Fruit fly (Drosophila melanogaster): Measurements from ENCODE around the gene ds.

DNA sequence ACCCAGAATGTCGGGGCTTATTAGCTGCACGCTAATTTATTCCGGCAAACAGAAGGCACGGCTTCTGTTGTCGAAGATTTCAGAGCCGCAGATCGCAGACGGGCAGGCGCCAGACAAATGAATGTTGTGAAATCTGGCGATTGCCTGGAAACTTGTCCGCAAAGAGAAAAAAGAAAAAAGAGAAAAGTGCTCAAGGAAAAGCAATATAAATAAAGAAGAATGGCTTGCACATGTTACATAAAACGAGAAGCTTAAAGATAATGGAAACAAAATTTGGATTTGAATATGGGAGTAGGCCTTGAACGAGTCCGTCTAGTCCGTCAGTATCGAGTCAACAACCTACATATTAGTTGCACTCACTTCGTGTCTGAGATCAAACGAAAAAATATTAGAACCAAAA lies 13.3 kb upstream of the ds start, which contains the start of gene Hsp60B:
- TF ChIP-seq lz (GFP tag; optimal IDR thresholded peaks at IDR 0.05): no peak
- TF ChIP-seq Met (GFP tag; optimal IDR thresholded peaks at IDR 0.05): no peak
- no peak for TF ChIP-seq pdm3 (GFP tag; optimal IDR thresholded peaks at IDR 0.05)
- TF ChIP-seq Eip78C (GFP tag): no peak
- TF ChIP-seq CG3919 (GFP tag; optimal IDR thresholded peaks at IDR 0.05): no peak
- TF ChIP-seq CG11902 (GFP tag; optimal IDR thresholded peaks at IDR 0.05): no peak
- no peak for TF ChIP-seq Sox102F (GFP tag; optimal IDR thresholded peaks at IDR 0.05)
- no peak for TF ChIP-seq eg (GFP tag; IDR thresholded peaks at IDR 0.05)
- TF ChIP-seq Lpt (GFP tag; optimal IDR thresholded peaks at IDR 0.05): no peak
- no peak for TF ChIP-seq CG9139 (GFP tag; optimal IDR thresholded peaks at IDR 0.05)
- no peak for TF ChIP-seq CG6792 (GFP tag; optimal IDR thresholded peaks at IDR 0.05)
- TF ChIP-seq fkh (GFP tag; optimal IDR thresholded peaks at IDR 0.05): no peak
- TF ChIP-seq CG3032 (tag; optimal IDR thresholded peaks at IDR 0.05): no peak
- TF ChIP-seq salr (GFP tag; optimal IDR thresholded peaks at IDR 0.05): no peak
